Worm (Caenorhabditis elegans) whole organism, young adult: Measurements from ENCODE around the gene msrp-3.

ENCODE experiments used
- B0035.1 ChIP-seq: sonication (generic microtip); optimal IDR thresholded peaks from 2 replicates; lab custom pipeline; 2016; ENCODE audit warnings: missing genetic modification characterization, mild to moderate bottlenecking, missing compliant biosample characterization, missing genotype, missing genetic modification reagents
- B0336.3 ChIP-seq: fragments of 200-800 bp; sonication (Bioruptor generic); IDR thresholded peaks from 2 replicates; pipeline ENCODE4 v1.3.6; 2022; ENCODE audit warnings: missing genetic modification characterization, missing compliant biosample characterization
- F10E7.11 ChIP-seq: sonication (generic microtip); optimal IDR thresholded peaks from 2 replicates; lab custom pipeline; 2017; ENCODE audit warnings: mild to moderate bottlenecking, missing genetic modification characterization, moderate library complexity, missing compliant biosample characterization
- F39B2.1 ChIP-seq: fragments of 200-800 bp; sonication (Bioruptor generic); IDR thresholded peaks from 2 replicates; pipeline ENCODE4 v1.3.6; 2022; ENCODE audit warnings: missing genetic modification reagents, missing genetic modification characterization, missing compliant biosample characterization
- F49E8.2 ChIP-seq: sonication (generic microtip); optimal IDR thresholded peaks from 3 replicates; lab custom pipeline; 2017; ENCODE audit warnings: missing genetic modification characterization, mild to moderate bottlenecking, missing compliant biosample characterization, antibody characterized with exemption, moderate library complexity; ENCODE audit not compliant: insufficient read depth
- F52B5.7 ChIP-seq: sonication (generic microtip); optimal IDR thresholded peaks from 2 replicates; lab custom pipeline; 2016; ENCODE audit warnings: mild to moderate bottlenecking, missing genetic modification characterization, missing compliant biosample characterization
- K12H6.12 ChIP-seq: fragments of 200-800 bp; sonication (Bioruptor generic); optimal IDR thresholded peaks from 2 replicates; lab custom pipeline; 2018; ENCODE audit warnings: mild to moderate bottlenecking, missing genetic modification characterization, missing compliant biosample characterization
- T07F8.4 ChIP-seq: sonication (generic microtip); optimal IDR thresholded peaks from 2 replicates; lab custom pipeline; 2016; ENCODE audit warnings: mild to moderate bottlenecking, missing genetic modification characterization, moderate library complexity, missing compliant biosample characterization
- Y79H2A.3 ChIP-seq: fragments of 200-800 bp; sonication (Bioruptor generic); conservative IDR thresholded peaks from 2 replicates; pipeline ENCODE4 v1.3.6; 2022; ENCODE audit warnings: missing genetic modification reagents, missing genetic modification characterization, missing compliant biosample characterization
- ZK185.1 ChIP-seq: sonication (generic microtip); optimal IDR thresholded peaks from 2 replicates; lab custom pipeline; 2016; ENCODE audit warnings: mild to moderate bottlenecking, missing genetic modification characterization, missing compliant biosample characterization; ENCODE audit not compliant: poor library complexity, severe bottlenecking
- bed-2 ChIP-seq: fragments of 200-800 bp; sonication (Bioruptor generic); IDR thresholded peaks from 2 replicates; pipeline ENCODE4 v1.3.6; 2022; ENCODE audit warnings: missing genetic modification reagents, missing genetic modification characterization, missing compliant biosample characterization
- cebp-1 ChIP-seq, 2 experiments: fragments of 200-800 bp in 1 of 2; sonication (Bioruptor generic) in 1 of 2; sonication (generic microtip) in 1 of 2; IDR thresholded peaks in 1 of 2; optimal IDR thresholded peaks in 1 of 2; 2 replicates each; pipeline versions ENCODE4 v1.3.6 to Lab custom; 2017 to 2022; ENCODE audit warnings: missing compliant biosample characterization in 2 of 2, missing genetic modification characterization in 2 of 2, mild to moderate bottlenecking in 1 of 2, missing genetic modification reagents in 1 of 2, moderate library complexity in 1 of 2
- cebp-2 ChIP-seq: fragments of 200-800 bp; sonication (Bioruptor generic); IDR thresholded peaks from 2 replicates; pipeline ENCODE4 v1.3.6; 2022; ENCODE audit warnings: missing genetic modification characterization, missing compliant biosample characterization
- chd-7 ChIP-seq: sonication (generic microtip); optimal IDR thresholded peaks from 2 replicates; lab custom pipeline; 2016; ENCODE audit warnings: mild to moderate bottlenecking, missing genetic modification characterization, moderate library complexity, missing compliant biosample characterization
- efl-1 ChIP-seq: fragments of 150-350 bp; optimal IDR thresholded peaks from 2 replicates; lab custom pipeline; 2014; ENCODE audit warnings: missing biosample characterization, missing genetic modification reagents, missing genetic modification characterization
- ekl-4 ChIP-seq: fragments of 200-800 bp; sonication (Bioruptor generic); IDR thresholded peaks from 2 replicates; pipeline ENCODE4 v1.3.6; 2022; ENCODE audit warnings: missing genetic modification reagents, missing genetic modification characterization, missing compliant biosample characterization
- ets-4 ChIP-seq: fragments of 200-800 bp; sonication (Bioruptor generic); optimal IDR thresholded peaks from 2 replicates; lab custom pipeline; 2018; ENCODE audit warnings: mild to moderate bottlenecking, missing genetic modification characterization, missing compliant biosample characterization
- gei-17 ChIP-seq: fragments of 200-800 bp; sonication (Bioruptor generic); optimal IDR thresholded peaks from 2 replicates; lab custom pipeline; 2018; ENCODE audit warnings: mild to moderate bottlenecking, missing genetic modification characterization, missing compliant biosample characterization
- him-1 ChIP-seq: sonication (generic microtip); optimal IDR thresholded peaks from 2 replicates; lab custom pipeline; 2016; ENCODE audit warnings: missing genotype, missing genetic modification reagents, missing genetic modification characterization, missing compliant biosample characterization
- hmg-1.2 ChIP-seq: fragments of 200-800 bp; sonication (Bioruptor generic); IDR thresholded peaks from 2 replicates; pipeline ENCODE4 v1.3.6; 2022; ENCODE audit warnings: missing genetic modification reagents, missing genetic modification characterization, missing compliant biosample characterization
- lin-35 ChIP-seq, 3 experiments: fragments of 150-350 bp in 2 of 3; sonication (generic microtip) in 1 of 3; optimal IDR thresholded peaks; 2 replicates each; lab custom pipeline; 2014 to 2018; ENCODE audit warnings: missing biosample characterization in 3 of 3, missing genetic modification characterization in 3 of 3, missing genetic modification reagents in 3 of 3
- lin-40 ChIP-seq: sonication (generic microtip); optimal IDR thresholded peaks from 2 replicates; lab custom pipeline; 2016; ENCODE audit warnings: missing genetic modification characterization, mild to moderate bottlenecking, missing compliant biosample characterization, missing genotype, missing genetic modification reagents
- lir-1 ChIP-seq: fragments of 200-800 bp; sonication (Bioruptor generic); conservative IDR thresholded peaks from 2 replicates; pipeline ENCODE4 v1.3.6; 2022; ENCODE audit warnings: missing genetic modification reagents, missing genetic modification characterization, missing compliant biosample characterization
- madf-10 ChIP-seq: sonication (generic microtip); optimal IDR thresholded peaks from 2 replicates; lab custom pipeline; 2016; ENCODE audit warnings: mild to moderate bottlenecking, missing genetic modification characterization, missing compliant biosample characterization
- madf-3 ChIP-seq: fragments of 200-800 bp; sonication (Bioruptor generic); IDR thresholded peaks from 2 replicates; pipeline ENCODE4 v1.3.6; 2022; ENCODE audit warnings: missing genetic modification reagents, missing genetic modification characterization, missing compliant biosample characterization
- madf-8 ChIP-seq: fragments of 200-800 bp; sonication (Bioruptor generic); conservative IDR thresholded peaks from 2 replicates; pipeline ENCODE4 v1.3.6; 2022; ENCODE audit warnings: missing genetic modification reagents, missing genetic modification characterization, missing compliant biosample characterization
- nfyb-1 ChIP-seq: fragments of 200-800 bp; sonication (Bioruptor generic); IDR thresholded peaks from 2 replicates; pipeline ENCODE4 v1.3.6; 2022; ENCODE audit warnings: missing genetic modification reagents, missing genetic modification characterization, missing compliant biosample characterization
- pbrm-1 ChIP-seq: fragments of 200-800 bp; sonication (Bioruptor generic); IDR thresholded peaks from 2 replicates; pipeline ENCODE4 v1.3.6; 2022; ENCODE audit warnings: missing genetic modification reagents, missing genetic modification characterization, missing compliant biosample characterization
- pha-4 ChIP-seq: fragments of 150-350 bp; sonication (generic microtip); optimal IDR thresholded peaks from 2 replicates; lab custom pipeline; 2014; ENCODE audit warnings: missing biosample characterization, missing genetic modification reagents, missing genetic modification characterization
- rcor-1 ChIP-seq: fragments of 200-800 bp; sonication (Bioruptor generic); IDR thresholded peaks from 2 replicates; pipeline ENCODE4 v1.3.6; 2022; ENCODE audit warnings: missing genetic modification reagents, missing genetic modification characterization, missing compliant biosample characterization
- rec-8 ChIP-seq, 2 experiments: sonication (generic microtip); optimal IDR thresholded peaks; 2 replicates each; lab custom pipeline; 2016; ENCODE audit warnings: mild to moderate bottlenecking in 2 of 2, missing genetic modification characterization in 2 of 2, missing genetic modification reagents in 2 of 2, missing genotype in 2 of 2, missing biosample characterization in 1 of 2, missing compliant biosample characterization in 1 of 2, moderate library complexity in 1 of 2
- somi-1 ChIP-seq: fragments of 200-800 bp; sonication (Bioruptor generic); optimal IDR thresholded peaks from 2 replicates; lab custom pipeline; 2018; ENCODE audit warnings: mild to moderate bottlenecking, missing genetic modification characterization, missing compliant biosample characterization
- tbp1 ChIP-seq: fragments of 200-800 bp; sonication (Bioruptor generic); optimal IDR thresholded peaks from 2 replicates; lab custom pipeline; 2018; ENCODE audit warnings: mild to moderate bottlenecking, missing genetic modification characterization, missing compliant biosample characterization
- tlf-1 ChIP-seq: fragments of 200-800 bp; sonication (Bioruptor generic); optimal IDR thresholded peaks from 2 replicates; lab custom pipeline; 2018; ENCODE audit warnings: mild to moderate bottlenecking, missing genetic modification characterization, missing compliant biosample characterization
- ztf-26 ChIP-seq: sonication (generic microtip); optimal IDR thresholded peaks from 2 replicates; lab custom pipeline; 2017; ENCODE audit warnings: missing genetic modification characterization, missing compliant biosample characterization
- ztf-3 ChIP-seq: fragments of 200-800 bp; sonication (Bioruptor generic); optimal IDR thresholded peaks from 2 replicates; lab custom pipeline; 2018; ENCODE audit warnings: mild to moderate bottlenecking, missing genetic modification characterization, missing compliant biosample characterization

The msrp-3 gene

DNA sequence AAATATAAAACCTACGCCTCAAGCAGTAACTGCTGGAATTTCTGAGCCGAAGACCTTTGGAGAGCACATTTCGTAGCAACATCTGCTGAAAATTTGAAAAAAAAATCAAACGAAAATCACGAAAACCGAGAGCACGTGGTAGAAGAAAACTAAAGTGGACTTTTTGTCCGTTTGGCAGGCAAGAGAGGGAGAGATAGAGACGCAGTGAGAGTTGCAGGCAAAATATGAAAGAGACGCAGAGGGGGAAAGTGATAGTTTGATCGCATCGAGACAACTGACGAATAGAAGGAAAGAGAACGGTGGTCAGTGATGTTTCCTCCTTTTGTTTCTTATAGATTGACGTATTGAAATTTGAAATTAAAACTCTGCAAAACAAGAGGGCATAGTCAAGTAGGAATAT lies 33.9 kb upstream of the msrp-3 start, which contains the start of the genes acdh-9 and F28A10.13 (continued):
- TF ChIP-seq tlf-1 (peak; percentile 15), rcor-1 (0 out of 2 replicates have a peak, but pooled peaks have one; percentile 40), K12H6.12 (tag; lab: Kevin White, UChicago) (peak; percentile 23), nfyb-1 (0 out of 2 replicates have a peak, but pooled peaks have one; percentile 52), hmg-1.2 (peak; percentile 80; the same call in 1 of the 2 replicates), cebp-1 (GFP tag; IDR thresholded peaks at IDR 0.05; lab: Robert Waterston, UW) (no peak), cebp-1 (tag; optimal IDR thresholded peaks at IDR 0.05; lab: Kevin White, UChicago) (peak; percentile 73)

DNA sequence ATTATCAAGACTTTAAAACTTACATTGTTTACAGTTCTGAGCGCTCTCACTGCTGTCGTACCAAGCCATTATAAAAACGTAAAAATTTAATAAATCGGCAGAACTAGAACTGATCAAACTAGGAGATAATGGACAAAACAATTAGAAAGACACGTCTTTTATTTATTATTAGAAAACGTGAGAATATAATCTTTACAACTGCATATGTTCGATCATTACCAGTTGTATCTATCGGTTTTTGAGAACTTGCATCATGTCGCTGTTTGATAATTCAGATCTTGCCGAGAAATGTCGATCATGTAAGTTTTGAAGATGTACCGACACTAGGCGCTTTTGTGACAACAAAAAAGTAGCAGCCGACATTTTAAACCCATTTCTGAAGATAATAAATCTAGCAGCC lies 31.0 kb upstream of the msrp-3 start, which contains the start of gene F28A10.7:
Gene F28A10.7, minus strand, starts transcription at position 101 of the 400 bp plus-strand sequence.
- no peak for TF ChIP-seq F10E7.11 (tag; lab: Kevin White, UChicago)
- TF ChIP-seq ets-4 (GFP tag; lab: Kevin White, UChicago), result no peak
- TF ChIP-seq F52B5.7 (tag; lab: Kevin White, UChicago), result no peak
- no peak for TF ChIP-seq B0336.3 (GFP tag; lab: Robert Waterston, UW)
- no peak for TF ChIP-seq F39B2.1 (GFP tag; lab: Robert Waterston, UW)
- TF ChIP-seq madf-10, result no peak
- no peak for TF ChIP-seq madf-8 (GFP tag; lab: Robert Waterston, UW)
- TF ChIP-seq lin-40 (tag; lab: Kevin White, UChicago), result no peak
- TF ChIP-seq ZK185.1 (tag; lab: Kevin White, UChicago), result no peak
- TF ChIP-seq rec-8 (tag; optimal IDR thresholded peaks at IDR 0.05; lab: Kevin White, UChicago), result no peak
- no peak for TF ChIP-seq lin-35 (GFP tag; optimal IDR thresholded peaks at IDR 0.05; lab: Kevin White, UChicago)
- no peak for TF ChIP-seq hmg-1.2
- TF ChIP-seq Y79H2A.3 (GFP tag; lab: Robert Waterston, UW), result no peak
- TF ChIP-seq ztf-26 (tag; lab: Kevin White, UChicago), result no peak
- no peak for TF ChIP-seq madf-3 (GFP tag; lab: Robert Waterston, UW)
- TF ChIP-seq pha-4 (tag; lab: Kevin White, UChicago), result no peak
- TF ChIP-seq lir-1 (GFP tag; lab: Robert Waterston, UW), result no peak
- TF ChIP-seq B0035.1 (tag; lab: Kevin White, UChicago), result no peak

DNA sequence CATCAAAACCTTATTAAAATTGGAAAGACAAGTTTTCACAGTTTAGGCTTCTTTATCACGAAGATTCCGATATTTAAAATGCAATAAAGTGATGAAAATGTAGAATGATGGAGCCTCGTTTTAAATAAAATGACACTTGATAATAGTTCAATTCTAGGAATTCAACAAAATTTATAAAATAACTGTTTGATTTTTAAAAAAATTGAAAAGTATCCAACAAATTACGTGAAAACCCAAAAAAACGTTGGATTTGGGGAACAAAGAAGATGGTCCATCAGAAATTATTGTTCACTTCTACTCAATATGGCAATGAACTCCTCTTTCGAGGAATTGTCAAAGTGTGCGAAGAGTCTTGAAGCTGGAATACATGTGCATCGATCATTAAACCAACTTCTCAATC lies 29.3 kb upstream of the msrp-3 start, which contains the start of gene F28A10.4:
Gene F28A10.4, plus strand, starts transcription at position 301 of the 400 bp plus-strand sequence.
- no peak for TF ChIP-seq ztf-3
- TF ChIP-seq, all 124 proteins: peak for 0

DNA sequence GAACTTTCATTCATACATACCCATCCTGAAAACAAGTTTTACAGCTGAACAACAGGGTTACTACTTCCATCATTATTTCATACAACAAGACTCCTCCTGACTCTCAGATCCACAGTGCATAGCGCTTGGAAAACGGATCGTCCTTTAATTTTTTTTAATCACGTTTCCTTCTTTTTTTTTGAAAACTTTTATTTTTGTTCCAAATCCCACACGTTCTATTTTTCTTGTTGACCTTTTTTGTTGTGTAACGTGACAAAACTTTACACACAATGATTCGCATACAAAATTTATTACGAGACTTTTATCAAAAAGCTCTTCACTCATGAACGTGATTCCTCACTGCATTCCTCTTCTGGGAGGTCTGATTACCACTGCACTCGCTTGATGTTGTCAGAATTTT lies 25.5 kb upstream of the msrp-3 start, which contains the start of gene clc-33:
Gene clc-33, plus strand, starts transcription at position 301 of the 400 bp plus-strand sequence.
- TF ChIP-seq tbp1, result no peak
- TF ChIP-seq pbrm-1 (GFP tag; lab: Robert Waterston, UW), result no peak
- no peak for TF ChIP-seq T07F8.4 (tag; lab: Kevin White, UChicago)
- no peak for TF ChIP-seq madf-3 (GFP tag; lab: Robert Waterston, UW)
- no peak for TF ChIP-seq ztf-3
- TF ChIP-seq bed-2 (GFP tag; lab: Robert Waterston, UW), result no peak
- TF ChIP-seq rec-8 (tag; optimal IDR thresholded peaks at IDR 0.05; lab: Kevin White, UChicago), result no peak
- no peak for TF ChIP-seq gei-17 (GFP tag; lab: Kevin White, UChicago)
- TF ChIP-seq nfyb-1, result no peak
- TF ChIP-seq ekl-4, result no peak
- no peak for TF ChIP-seq efl-1 (GFP tag; lab: Kevin White, UChicago)
- TF ChIP-seq chd-7, result no peak
- no peak for TF ChIP-seq him-1 (tag; lab: Kevin White, UChicago)
- TF ChIP-seq cebp-2 (GFP tag; lab: Robert Waterston, UW), result no peak
- TF ChIP-seq somi-1 (GFP tag; lab: Kevin White, UChicago), result no peak
- no peak for TF ChIP-seq F49E8.2 (tag; lab: Kevin White, UChicago)
